Worm (Caenorhabditis elegans) whole organism, L4 larva: ENCODE data around the gene glb-11.

Experiments
- F10B5.3 ChIP-seq: sonication (generic microtip); optimal IDR thresholded peaks from 2 replicates; lab custom pipeline; 2016; ENCODE audit warnings: mild to moderate bottlenecking, missing genetic modification characterization, missing compliant biosample characterization
- T20F7.1 ChIP-seq: fragments of 200-800 bp; sonication (Bioruptor generic); optimal IDR thresholded peaks from 2 replicates; lab custom pipeline; 2018; ENCODE audit warnings: mild to moderate bottlenecking, missing genetic modification characterization, missing compliant biosample characterization
- T26A8.4 ChIP-seq: fragments of 200-800 bp; sonication (Bioruptor generic); IDR thresholded peaks from 2 replicates; pipeline ENCODE4 v1.3.6; 2022; ENCODE audit warnings: missing genetic modification characterization, missing compliant biosample characterization
- Y75B8A.6 ChIP-seq: fragments of 200-800 bp; sonication (Bioruptor generic); IDR thresholded peaks from 2 replicates; pipeline ENCODE4 v1.3.6; 2022; ENCODE audit warnings: missing genetic modification reagents, missing genetic modification characterization, missing compliant biosample characterization
- aha-1 ChIP-seq: fragments of 150-350 bp; peaks from one replicate; lab custom pipeline; 2014; ENCODE audit warnings: missing biosample characterization, missing genetic modification characterization
- ceh-28 ChIP-seq: fragments of 150-350 bp; optimal IDR thresholded peaks from 2 replicates; lab custom pipeline; 2014; ENCODE audit warnings: missing biosample characterization, missing genetic modification reagents, missing genetic modification characterization
- ceh-32 ChIP-seq: sonication (generic microtip); optimal IDR thresholded peaks from 2 replicates; lab custom pipeline; 2016; ENCODE audit warnings: mild to moderate bottlenecking, missing genetic modification characterization, missing compliant biosample characterization; ENCODE audit not compliant: poor library complexity
- daf-16 ChIP-seq, 3 experiments: sonication (generic microtip); optimal IDR thresholded peaks; 2 replicates each; lab custom pipeline; 2016 to 2017; ENCODE audit warnings: missing genetic modification characterization in 3 of 3, missing genetic modification reagents in 3 of 3, mild to moderate bottlenecking in 2 of 3, missing compliant biosample characterization in 2 of 3, missing biosample characterization in 1 of 3, moderate library complexity in 1 of 3
- daf-19 ChIP-seq: fragments of 200-800 bp; sonication (Bioruptor generic); conservative IDR thresholded peaks from 2 replicates; pipeline ENCODE4 v1.3.6; 2022; ENCODE audit warnings: missing genetic modification characterization, missing compliant biosample characterization
- daf-8 ChIP-seq: fragments of 200-800 bp; sonication (Bioruptor generic); IDR thresholded peaks from 2 replicates; pipeline ENCODE4 v1.3.6; 2022; ENCODE audit warnings: missing genetic modification characterization, missing compliant biosample characterization
- dmd-6 ChIP-seq: fragments of 200-800 bp; sonication (Bioruptor generic); IDR thresholded peaks from 2 replicates; pipeline ENCODE4 v1.3.6; 2022; ENCODE audit warnings: missing genetic modification reagents, missing genetic modification characterization, missing compliant biosample characterization
- egl-43 ChIP-seq: fragments of 200-800 bp; sonication (Bioruptor generic); IDR thresholded peaks from 2 replicates; pipeline ENCODE4 v1.3.6; 2022; ENCODE audit warnings: missing genetic modification reagents, missing genetic modification characterization, missing compliant biosample characterization
- hif-1 ChIP-seq, 2 experiments: sonication (generic microtip); optimal IDR thresholded peaks; 2 replicates each; lab custom pipeline; 2016 to 2017; ENCODE audit warnings: missing compliant biosample characterization in 2 of 2, missing genetic modification characterization in 2 of 2, missing genetic modification reagents in 2 of 2, missing genotype in 2 of 2, mild to moderate bottlenecking in 1 of 2
- hlh-11 ChIP-seq: fragments of 200-800 bp; sonication (Bioruptor generic); optimal IDR thresholded peaks from 2 replicates; lab custom pipeline; 2018; ENCODE audit warnings: mild to moderate bottlenecking, missing genetic modification characterization, missing compliant biosample characterization
- hlh-30 ChIP-seq: sonication (generic microtip); optimal IDR thresholded peaks from 2 replicates; lab custom pipeline; 2017; ENCODE audit warnings: antibody characterized with exemption, mild to moderate bottlenecking, missing genetic modification characterization, missing compliant biosample characterization; ENCODE audit not compliant: insufficient read depth
- hmg-1.1 ChIP-seq: fragments of 200-800 bp; sonication (Bioruptor generic); IDR thresholded peaks from 2 replicates; pipeline ENCODE4 v1.3.6; 2022; ENCODE audit warnings: missing genetic modification reagents, missing genetic modification characterization, missing compliant biosample characterization
- jun-1 ChIP-seq: fragments of 150-350 bp; optimal IDR thresholded peaks from 2 replicates; lab custom pipeline; 2014; ENCODE audit warnings: missing biosample characterization, missing genetic modification reagents, missing genetic modification characterization
- lsy-2 ChIP-seq, 2 experiments: fragments of 150-350 bp in 1 of 2; sonication (generic microtip) in 1 of 2; optimal IDR thresholded peaks; 2 replicates each; lab custom pipeline; 2014 to 2017; ENCODE audit warnings: missing biosample characterization in 2 of 2, missing genetic modification characterization in 2 of 2
- madf-9 ChIP-seq: fragments of 200-800 bp; sonication (Bioruptor generic); conservative IDR thresholded peaks from 2 replicates; pipeline ENCODE4 v1.3.6; 2022; ENCODE audit warnings: missing genetic modification reagents, missing genetic modification characterization, missing compliant biosample characterization
- mdl-1 ChIP-seq, 2 experiments: fragments of 150-350 bp in 1 of 2; sonication (generic microtip) in 1 of 2; optimal IDR thresholded peaks; 2 replicates each; lab custom pipeline; 2014 to 2017; ENCODE audit warnings: missing biosample characterization in 2 of 2, missing genetic modification characterization in 2 of 2
- mep-1 ChIP-seq: fragments of 150-350 bp; sonication (generic microtip); optimal IDR thresholded peaks from 3 replicates; lab custom pipeline; 2014; ENCODE audit warnings: missing biosample characterization, missing genetic modification characterization
- mxl-2 ChIP-seq: fragments of 200-800 bp; sonication (Bioruptor generic); conservative IDR thresholded peaks from 2 replicates; pipeline ENCODE4 v1.3.6; 2022; ENCODE audit warnings: missing genetic modification reagents, missing genetic modification characterization, missing compliant biosample characterization
- mxl-3 ChIP-seq: fragments of 200-800 bp; sonication (Bioruptor generic); optimal IDR thresholded peaks from 2 replicates; lab custom pipeline; 2018; ENCODE audit warnings: mild to moderate bottlenecking, missing genetic modification characterization, missing compliant biosample characterization
- nhr-10 ChIP-seq: fragments of 150-350 bp; optimal IDR thresholded peaks from 2 replicates; lab custom pipeline; 2014; ENCODE audit warnings: missing biosample characterization, missing genetic modification characterization
- nhr-11 ChIP-seq: fragments of 150-350 bp; optimal IDR thresholded peaks from 2 replicates; lab custom pipeline; 2014; ENCODE audit warnings: missing biosample characterization, missing genetic modification characterization
- nhr-237 ChIP-seq: sonication (generic microtip); optimal IDR thresholded peaks from 2 replicates; lab custom pipeline; 2017; ENCODE audit warnings: missing biosample characterization, missing genetic modification characterization
- nhr-28 ChIP-seq: fragments of 150-350 bp; optimal IDR thresholded peaks from 2 replicates; lab custom pipeline; 2014; ENCODE audit warnings: missing biosample characterization, missing genetic modification characterization
- nhr-42 ChIP-seq: fragments of 200-800 bp; sonication (Bioruptor generic); IDR thresholded peaks from 2 replicates; pipeline ENCODE4 v1.3.6; 2022; ENCODE audit warnings: missing genetic modification characterization, missing compliant biosample characterization
- nhr-6 ChIP-seq: fragments of 150-350 bp; optimal IDR thresholded peaks from 2 replicates; lab custom pipeline; 2014; ENCODE audit warnings: missing biosample characterization, missing genetic modification characterization
- nhr-76 ChIP-seq: fragments of 150-350 bp; optimal IDR thresholded peaks from 2 replicates; lab custom pipeline; 2014; ENCODE audit warnings: missing biosample characterization, missing genetic modification characterization
- pha-4 ChIP-seq, 2 experiments: fragments of 150-350 bp in 1 of 2; fragments of 200-800 bp in 1 of 2; sonication (Bioruptor generic) in 1 of 2; IDR thresholded peaks in 1 of 2; optimal IDR thresholded peaks in 1 of 2; 2 replicates each; pipeline versions ENCODE4 v1.3.6 to Lab custom; 2014 to 2022; ENCODE audit warnings: missing genetic modification characterization in 2 of 2, missing genetic modification reagents in 2 of 2, missing biosample characterization in 1 of 2, missing compliant biosample characterization in 1 of 2
- rbr-2 ChIP-seq: sonication (generic microtip); optimal IDR thresholded peaks from 2 replicates; lab custom pipeline; 2016; ENCODE audit warnings: missing genotype, missing genetic modification characterization, missing compliant biosample characterization
- sdz-12 ChIP-seq: fragments of 200-800 bp; sonication (Bioruptor generic); optimal IDR thresholded peaks from 2 replicates; lab custom pipeline; 2018; ENCODE audit warnings: mild to moderate bottlenecking, missing genetic modification characterization, missing compliant biosample characterization
- set-16 ChIP-seq: fragments of 200-800 bp; sonication (Bioruptor generic); IDR thresholded peaks from 2 replicates; pipeline ENCODE4 v1.3.6; 2022; ENCODE audit warnings: missing genetic modification reagents, missing genetic modification characterization, missing compliant biosample characterization
- skn-1 ChIP-seq: fragments of 150-350 bp; optimal IDR thresholded peaks from 2 replicates; lab custom pipeline; 2014; ENCODE audit warnings: missing biosample characterization, missing genetic modification characterization
- snpc-1.2 ChIP-seq: fragments of 200-800 bp; sonication (Bioruptor generic); IDR thresholded peaks from 2 replicates; pipeline ENCODE4 v1.3.6; 2022; ENCODE audit warnings: missing genetic modification reagents, missing genetic modification characterization, missing compliant biosample characterization
- tag-97 ChIP-seq: fragments of 200-800 bp; sonication (Bioruptor generic); IDR thresholded peaks from 2 replicates; pipeline ENCODE4 v1.3.6; 2022; ENCODE audit warnings: missing genetic modification characterization, missing compliant biosample characterization
- unc-62 ChIP-seq, 3 experiments: fragments of 150-350 bp in 1 of 3; sonication (generic microtip); optimal IDR thresholded peaks in 2 of 3; peaks in 1 of 3; 1 replicate in 1 of 3; 2 replicates in 2 of 3; lab custom pipeline; 2014 to 2017; ENCODE audit warnings: missing biosample characterization in 3 of 3, missing genetic modification characterization in 3 of 3, missing genetic modification reagents in 3 of 3, missing genotype in 1 of 3
- zfp-2 ChIP-seq: sonication (generic microtip); optimal IDR thresholded peaks from 2 replicates; lab custom pipeline; 2016; ENCODE audit warnings: mild to moderate bottlenecking, missing genetic modification characterization, missing compliant biosample characterization
- zip-11 ChIP-seq: fragments of 200-800 bp; sonication (Bioruptor generic); IDR thresholded peaks from 2 replicates; pipeline ENCODE4 v1.3.6; 2022; ENCODE audit warnings: missing genetic modification characterization, missing compliant biosample characterization
- ztf-7 ChIP-seq: fragments of 150-350 bp; optimal IDR thresholded peaks from 2 replicates; lab custom pipeline; 2014; ENCODE audit warnings: missing biosample characterization, missing genetic modification characterization

The glb-11 gene

ce11 chrIII:3994457-3994856 lies 2.5 kb upstream of the glb-11 start:
- no peak for TF ChIP-seq sdz-12 (GFP tag; lab: Kevin White, UChicago)
- no peak for TF ChIP-seq ztf-7 (tag; lab: Kevin White, UChicago)
- TF ChIP-seq ceh-32, result no peak
- no peak for TF ChIP-seq daf-19 (GFP tag; lab: Robert Waterston, UW)
- no peak for TF ChIP-seq nhr-76
- no peak for TF ChIP-seq mxl-3 (GFP tag; lab: Kevin White, UChicago)
- peak in 1 of 2 experiments; percentile 72 for TF ChIP-seq daf-16 (GFP tag; optimal IDR thresholded peaks at IDR 0.05; lab: Kevin White, UChicago)
- no peak for TF ChIP-seq daf-16 (tag; optimal IDR thresholded peaks at IDR 0.05; lab: Kevin White, UChicago)

- TF ChIP-seq hlh-11 (tag; lab: Kevin White, UChicago) (no peak), nhr-28 (no peak), F10B5.3 (tag; lab: Kevin White, UChicago) (no peak), nhr-10 (tag; lab: Kevin White, UChicago) (no peak), snpc-1.2 (GFP tag; lab: Robert Waterston, UW) (no peak), zfp-2 (tag; lab: Kevin White, UChicago) (no peak), aha-1 (no peak), nhr-6 (tag; lab: Kevin White, UChicago) (no peak), T26A8.4 (GFP tag; lab: Robert Waterston, UW) (no peak), tag-97 (no peak), daf-8 (GFP tag; lab: Robert Waterston, UW) (no peak), Y75B8A.6 (GFP tag; lab: Robert Waterston, UW) (no peak), rbr-2 (tag; lab: Kevin White, UChicago) (no peak)
Measured at ce11 chrIII:3991362-3991761, 627 bp downstream of the glb-11 start.

ce11 chrIII:3987759-3988158 lies 4.2 kb downstream of the glb-11 start, which contains the start of gene C36E8.6:
TSS of gene C36E8.6 (plus strand) at chrIII:3988059.
- TF ChIP-seq F10B5.3 (tag; lab: Kevin White, UChicago) (no peak), set-16 (peak; percentile 39; the same call in 1 of the 2 replicates)

- no peak for TF ChIP-seq zip-11 (GFP tag; lab: Robert Waterston, UW)
- TF ChIP-seq unc-62 (GFP tag; optimal IDR thresholded peaks at IDR 0.05 in 1 of 2; lab: Kevin White, UChicago), result peak in 1 of 2 experiments; percentile 93
- no peak for TF ChIP-seq unc-62 (tag; optimal IDR thresholded peaks at IDR 0.05; lab: Kevin White, UChicago)
- TF ChIP-seq, all 104 proteins: peak for 1
Measured at ce11 chrIII:3986368-3986767, 5.6 kb downstream of the glb-11 start, which contains the start of gene Y1A5A.1. TSS of gene Y1A5A.1 (minus strand) at chrIII:3986661.

ce11 chrIII:3984049-3984484 lies 7.9 kb downstream of the glb-11 start:
- TF ChIP-seq mdl-1 (tag; optimal IDR thresholded peaks at IDR 0.05; lab: Kevin White, UChicago) (peak; percentile 75 to 86), hif-1 (tag; optimal IDR thresholded peaks at IDR 0.05; lab: Kevin White, UChicago) (peak in 1 of 2 experiments; percentile 52), dmd-6 (GFP tag; lab: Robert Waterston, UW) (peak; percentile 39), nhr-237 (tag; lab: Kevin White, UChicago) (no peak), mep-1 (peak; percentile 43), rbr-2 (tag; lab: Kevin White, UChicago) (peak; percentile 76), madf-9 (GFP tag; lab: Robert Waterston, UW) (peak; percentile 86), nhr-11 (peak; percentile 39), T20F7.1 (GFP tag; lab: Kevin White, UChicago) (no peak), ztf-7 (tag; lab: Kevin White, UChicago) (no peak), hlh-30 (tag; lab: Kevin White, UChicago) (peak; percentile 66), mxl-3 (GFP tag; lab: Kevin White, UChicago) (peak; percentile 75), daf-16 (GFP tag; optimal IDR thresholded peaks at IDR 0.05; lab: Kevin White, UChicago) (peak in 1 of 2 experiments; percentile 94), daf-16 (tag; optimal IDR thresholded peaks at IDR 0.05; lab: Kevin White, UChicago) (no peak), skn-1 (tag; lab: Kevin White, UChicago) (no peak), mxl-2 (GFP tag; lab: Robert Waterston, UW) (no peak), hmg-1.1 (GFP tag; lab: Robert Waterston, UW) (peak; percentile 56), hlh-11 (tag; lab: Kevin White, UChicago) (peak; percentile 70), egl-43 (0 out of 2 replicates have a peak, but pooled peaks have one; percentile 27), pha-4 (GFP tag; IDR thresholded peaks at IDR 0.05; lab: Robert Waterston, UW) (peak; percentile 55; the same call in 1 of the 2 replicates), pha-4 (tag; optimal IDR thresholded peaks at IDR 0.05; lab: Kevin White, UChicago) (no peak), set-16 (peak; percentile 72), ceh-28 (tag; lab: Kevin White, UChicago) (no peak), jun-1 (no peak), lsy-2 (tag; optimal IDR thresholded peaks at IDR 0.05; lab: Kevin White, UChicago) (peak in 1 of 2 experiments; percentile 18), nhr-42 (GFP tag; lab: Robert Waterston, UW) (no peak), aha-1 (peak; percentile 70)
